Fruit fly (Drosophila melanogaster) whole organism, wandering third instar larva: ENCODE data around the gene Ifrd1.

Experiments used
- GATAd ChIP-seq: sonication (Bioruptor generic); optimal IDR thresholded peaks from 2 replicates; lab custom pipeline; 2016; ENCODE audit warnings: missing biosample characterization, missing genetic modification characterization
- dl ChIP-seq, 2 experiments: fragments of 175-275, 200-275 bp in 1 of 2; fragments of 200-275 bp in 1 of 2; sonication (Bioruptor generic); optimal IDR thresholded peaks; lab custom pipeline; 2018; ENCODE audit warnings: mild to moderate bottlenecking in 2 of 2, missing biosample characterization in 2 of 2, missing genetic modification characterization in 2 of 2, moderate library complexity in 2 of 2; ENCODE audit not compliant: partially characterized antibody in 2 of 2, insufficient read depth in 1 of 2

DNA sequence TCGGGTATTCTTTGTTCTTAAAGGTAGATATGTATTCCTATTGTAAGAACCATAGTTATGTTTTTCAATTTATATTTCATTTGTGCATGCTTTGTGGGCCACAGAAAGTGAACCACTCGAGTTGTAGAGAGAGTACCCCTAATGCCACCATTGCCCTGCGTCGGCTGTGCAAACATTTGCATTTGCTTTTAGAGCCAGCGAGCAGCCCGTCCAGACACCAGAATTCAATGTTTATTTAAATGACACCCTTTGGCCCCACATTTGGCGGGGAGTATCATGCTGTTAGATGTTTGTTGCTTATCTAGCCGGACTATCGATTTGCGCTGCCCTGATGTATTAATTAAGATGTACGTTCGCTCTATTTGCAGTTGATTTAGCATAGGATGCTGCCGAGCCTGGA lies 9.7 kb downstream of the Ifrd1 start:
- no peak for TF ChIP-seq GATAd (GFP tag; lab: Kevin White, UChicago)
- TF ChIP-seq dl (GFP tag; optimal IDR thresholded peaks at IDR 0.05; lab: Kevin White, UChicago; ENCODE audit: insufficient read depth in 1 of 2, partially characterized antibody in 2 of 2) = no peak
